Worm (Caenorhabditis elegans) whole organism, L2 larva: ENCODE data around the gene F13H8.1.

Experiments used
- C34F6.9 ChIP-seq: fragments of 150-350 bp; optimal IDR thresholded peaks from 2 replicates; lab custom pipeline; 2014; ENCODE audit warnings: missing biosample characterization, missing genetic modification characterization
- F13H6.1 ChIP-seq: sonication (generic microtip); optimal IDR thresholded peaks from 2 replicates; lab custom pipeline; 2016; ENCODE audit warnings: missing genetic modification characterization, missing compliant biosample characterization
- R02D3.7 ChIP-seq: fragments of 150-350 bp; optimal IDR thresholded peaks from 2 replicates; lab custom pipeline; 2014; ENCODE audit warnings: missing biosample characterization, missing genetic modification characterization
- Y55F3AM.14 ChIP-seq: fragments of 200-800 bp; sonication (Bioruptor generic); optimal IDR thresholded peaks from 2 replicates; lab custom pipeline; 2018; ENCODE audit warnings: mild to moderate bottlenecking, missing genetic modification characterization, missing compliant biosample characterization
- ZK546.5 ChIP-seq: sonication (generic microtip); optimal IDR thresholded peaks from 2 replicates; lab custom pipeline; 2017; ENCODE audit warnings: missing biosample characterization, missing genetic modification characterization
- alr-1 ChIP-seq: fragments of 150-350 bp; optimal IDR thresholded peaks from 2 replicates; lab custom pipeline; 2014; ENCODE audit warnings: missing biosample characterization, missing genetic modification characterization
- aly-2 ChIP-seq: fragments of 150-350 bp; optimal IDR thresholded peaks from 2 replicates; lab custom pipeline; 2014; ENCODE audit warnings: missing biosample characterization, missing genetic modification characterization
- ama-1 ChIP-seq: fragments of 150-350 bp; optimal IDR thresholded peaks from 2 replicates; lab custom pipeline; 2018; ENCODE audit warnings: inconsistent platforms
- blmp-1 ChIP-seq: sonication (generic microtip); optimal IDR thresholded peaks from 2 replicates; lab custom pipeline; 2017; ENCODE audit warnings: missing genetic modification characterization, mild to moderate bottlenecking, missing compliant biosample characterization, antibody characterized with exemption, moderate library complexity; ENCODE audit not compliant: insufficient read depth
- ceh-16 ChIP-seq: fragments of 150-350 bp; optimal IDR thresholded peaks from 2 replicates; lab custom pipeline; 2014; ENCODE audit warnings: missing biosample characterization, missing genetic modification characterization
- ceh-82 ChIP-seq: fragments of 150-350 bp; optimal IDR thresholded peaks from 2 replicates; lab custom pipeline; 2014; ENCODE audit warnings: missing biosample characterization, missing genetic modification characterization
- crh-2 ChIP-seq: sonication (generic microtip); optimal IDR thresholded peaks from 2 replicates; lab custom pipeline; 2017; ENCODE audit warnings: missing biosample characterization, missing genetic modification characterization
- dmd-4 ChIP-seq: sonication (generic microtip); optimal IDR thresholded peaks from 2 replicates; lab custom pipeline; 2017; ENCODE audit warnings: missing biosample characterization, missing genetic modification characterization
- egl-27 ChIP-seq: sonication (generic microtip); optimal IDR thresholded peaks from 3 replicates; lab custom pipeline; 2017; ENCODE audit warnings: missing biosample characterization, missing genetic modification reagents, missing genetic modification characterization
- elt-1 ChIP-seq: fragments of 150-350 bp; optimal IDR thresholded peaks from 2 replicates; lab custom pipeline; 2014; ENCODE audit warnings: missing biosample characterization, missing genetic modification characterization
- elt-3 ChIP-seq: sonication (generic microtip); optimal IDR thresholded peaks from 2 replicates; lab custom pipeline; 2017; ENCODE audit warnings: missing biosample characterization, missing genetic modification characterization
- fos-1 ChIP-seq: fragments of 150-350 bp; optimal IDR thresholded peaks from 2 replicates; lab custom pipeline; 2014; ENCODE audit warnings: missing biosample characterization, missing genetic modification characterization
- gmeb-1 ChIP-seq: fragments of 150-350 bp; optimal IDR thresholded peaks from 2 replicates; lab custom pipeline; 2014; ENCODE audit warnings: missing biosample characterization, missing genetic modification characterization
- lin-11 ChIP-seq: fragments of 150-350 bp; sonication (generic microtip); optimal IDR thresholded peaks from 2 replicates; lab custom pipeline; 2014; ENCODE audit warnings: missing biosample characterization, missing genetic modification characterization, inconsistent platforms, mixed read lengths
- lin-13 ChIP-seq: fragments of 150-350 bp; optimal IDR thresholded peaks from 2 replicates; lab custom pipeline; 2014; ENCODE audit warnings: missing biosample characterization, missing genetic modification reagents, missing genetic modification characterization
- lin-39 ChIP-seq: fragments of 150-350 bp; optimal IDR thresholded peaks from 2 replicates; lab custom pipeline; 2014; ENCODE audit warnings: missing biosample characterization, missing genetic modification reagents, missing genetic modification characterization
- lsy-2 ChIP-seq, 2 experiments: fragments of 150-350 bp in 1 of 2; sonication (generic microtip) in 1 of 2; optimal IDR thresholded peaks; 2 replicates each; lab custom pipeline; 2014 to 2017; ENCODE audit warnings: missing biosample characterization in 2 of 2, missing genetic modification characterization in 2 of 2
- mab-5 ChIP-seq: fragments of 150-350 bp; optimal IDR thresholded peaks from 2 replicates; lab custom pipeline; 2014; ENCODE audit warnings: missing biosample characterization, missing genetic modification characterization
- mbf-1 ChIP-seq: sonication (generic microtip); optimal IDR thresholded peaks from 2 replicates; lab custom pipeline; 2017; ENCODE audit warnings: missing biosample characterization, missing genetic modification characterization
- mdl-1 ChIP-seq, 2 experiments: fragments of 150-350 bp in 1 of 2; sonication (generic microtip) in 1 of 2; optimal IDR thresholded peaks; 2 replicates each; lab custom pipeline; 2017; ENCODE audit warnings: missing biosample characterization in 2 of 2, missing genetic modification characterization in 2 of 2
- nhr-10 ChIP-seq: sonication (generic microtip); optimal IDR thresholded peaks from 2 replicates; lab custom pipeline; 2017; ENCODE audit warnings: missing biosample characterization, missing genetic modification characterization
- nhr-11 ChIP-seq: fragments of 150-350 bp; optimal IDR thresholded peaks from 2 replicates; lab custom pipeline; 2014; ENCODE audit warnings: missing biosample characterization, missing genetic modification characterization
- nhr-12 ChIP-seq: fragments of 150-350 bp; optimal IDR thresholded peaks from 2 replicates; lab custom pipeline; 2014; ENCODE audit warnings: missing biosample characterization, missing genetic modification characterization
- nhr-129 ChIP-seq: fragments of 150-350 bp; optimal IDR thresholded peaks from 2 replicates; lab custom pipeline; 2014; ENCODE audit warnings: missing biosample characterization, missing genetic modification characterization
- nhr-21 ChIP-seq: fragments of 150-350 bp; optimal IDR thresholded peaks from 2 replicates; lab custom pipeline; 2014; ENCODE audit warnings: missing biosample characterization, missing genetic modification characterization
- nhr-23 ChIP-seq: fragments of 150-350 bp; optimal IDR thresholded peaks from 2 replicates; lab custom pipeline; 2014; ENCODE audit warnings: missing biosample characterization, missing genetic modification reagents, missing genetic modification characterization
- nhr-237 ChIP-seq: fragments of 150-350 bp; optimal IDR thresholded peaks from 2 replicates; lab custom pipeline; 2014; ENCODE audit warnings: missing biosample characterization, missing genetic modification characterization
- nhr-25 ChIP-seq: fragments of 150-350 bp; sonication (generic microtip); optimal IDR thresholded peaks from 3 replicates; lab custom pipeline; 2014; ENCODE audit warnings: missing biosample characterization, missing genetic modification characterization
- nhr-6 ChIP-seq: fragments of 150-350 bp; optimal IDR thresholded peaks from 2 replicates; lab custom pipeline; 2014; ENCODE audit warnings: missing biosample characterization, missing genetic modification characterization
- nhr-77 ChIP-seq: fragments of 150-350 bp; optimal IDR thresholded peaks from 2 replicates; lab custom pipeline; 2014; ENCODE audit warnings: missing biosample characterization, missing genetic modification characterization
- peb-1 ChIP-seq: fragments of 150-350 bp; optimal IDR thresholded peaks from 2 replicates; lab custom pipeline; 2014; ENCODE audit warnings: missing biosample characterization, missing genetic modification characterization
- sem-4 ChIP-seq: fragments of 150-350 bp; optimal IDR thresholded peaks from 2 replicates; lab custom pipeline; 2014; ENCODE audit warnings: missing biosample characterization, missing genetic modification reagents, missing genetic modification characterization
- skn-1 ChIP-seq: sonication (generic microtip); optimal IDR thresholded peaks from 2 replicates; lab custom pipeline; 2017; ENCODE audit warnings: missing biosample characterization, missing genetic modification characterization
- sma-3 ChIP-seq: sonication (generic microtip); optimal IDR thresholded peaks from 2 replicates; lab custom pipeline; 2016; ENCODE audit warnings: missing genetic modification reagents, missing genetic modification characterization, missing compliant biosample characterization
- sma-9 ChIP-seq, 2 experiments: fragments of 150-350 bp in 1 of 2; sonication (generic microtip) in 1 of 2; optimal IDR thresholded peaks; 2 replicates each; lab custom pipeline; 2014 to 2016; ENCODE audit warnings: missing genetic modification characterization in 2 of 2, mild to moderate bottlenecking in 1 of 2, missing biosample characterization in 1 of 2, missing compliant biosample characterization in 1 of 2, missing genetic modification reagents in 1 of 2, moderate library complexity in 1 of 2
- snpc-4 ChIP-seq: fragments of 150-350 bp; optimal IDR thresholded peaks from 2 replicates; lab custom pipeline; 2014; ENCODE audit warnings: missing biosample characterization, missing genetic modification characterization
- unc-39 ChIP-seq: fragments of 150-350 bp; optimal IDR thresholded peaks from 2 replicates; lab custom pipeline; 2014; ENCODE audit warnings: missing biosample characterization, missing genetic modification characterization
- unc-55 ChIP-seq: fragments of 150-350 bp; sonication (generic microtip); optimal IDR thresholded peaks from 3 replicates; lab custom pipeline; 2014; ENCODE audit warnings: missing biosample characterization, missing genetic modification reagents, missing genetic modification characterization
- unc-62 ChIP-seq: fragments of 150-350 bp; optimal IDR thresholded peaks from 2 replicates; lab custom pipeline; 2014; ENCODE audit warnings: missing biosample characterization, missing genetic modification reagents, missing genetic modification characterization
- zag-1 ChIP-seq: fragments of 150-350 bp; optimal IDR thresholded peaks from 2 replicates; lab custom pipeline; 2014; ENCODE audit warnings: missing biosample characterization, missing genetic modification characterization
- ztf-1 ChIP-seq: fragments of 200-800 bp; sonication (Bioruptor generic); conservative IDR thresholded peaks from 2 replicates; pipeline ENCODE4 v1.3.6; 2022; ENCODE audit warnings: missing genetic modification characterization, missing compliant biosample characterization
- ztf-11 ChIP-seq: sonication (generic microtip); optimal IDR thresholded peaks from 2 replicates; lab custom pipeline; 2017; ENCODE audit warnings: missing biosample characterization, missing genetic modification characterization
- ztf-4 ChIP-seq: fragments of 150-350 bp; optimal IDR thresholded peaks from 2 replicates; lab custom pipeline; 2014; ENCODE audit warnings: missing biosample characterization, missing genetic modification characterization

Gene F13H8.1

ce11 chrII:6269805-6270414, 13.3 kb upstream of the F13H8.1 start, which contains the start of gene F13H8.2:
TSS of gene F13H8.2 (plus strand) at chrII:6270364.
- TF ChIP-seq nhr-21 (tag; lab: Kevin White, UChicago), result peak; percentile 47
- no peak for TF ChIP-seq nhr-12 (tag; lab: Kevin White, UChicago)
- TF ChIP-seq zag-1 (tag; lab: Kevin White, UChicago), result peak; percentile 12
- no peak for TF ChIP-seq peb-1 (tag; lab: Kevin White, UChicago)
- TF ChIP-seq ztf-1, result no peak
- TF ChIP-seq Y55F3AM.14, result no peak
- no peak for TF ChIP-seq nhr-237 (tag; lab: Kevin White, UChicago)
- peak; percentile 66 to 90 for TF ChIP-seq lsy-2 (tag; optimal IDR thresholded peaks at IDR 0.05; lab: Kevin White, UChicago)
- no peak for TF ChIP-seq elt-3 (tag; lab: Kevin White, UChicago)
- peak; percentile 79 for TF ChIP-seq C34F6.9 (tag; lab: Kevin White, UChicago)
- TF ChIP-seq nhr-129, result peak; percentile 70
- TF ChIP-seq fos-1, result peak; percentile 42
- TF ChIP-seq sma-9 (GFP tag; optimal IDR thresholded peaks at IDR 0.05; lab: Kevin White, UChicago), result peak; percentile 87
- TF ChIP-seq sma-9 (tag; optimal IDR thresholded peaks at IDR 0.05; lab: Kevin White, UChicago), result no peak
- TF ChIP-seq gmeb-1 (tag; lab: Kevin White, UChicago), result peak; percentile 96
- no peak for TF ChIP-seq elt-1 (tag; lab: Kevin White, UChicago)
- no peak for TF ChIP-seq mbf-1
- TF ChIP-seq mdl-1 (tag; optimal IDR thresholded peaks at IDR 0.05; lab: Kevin White, UChicago), result no peak
- no peak for TF ChIP-seq unc-39
- no peak for TF ChIP-seq aly-2
- no peak for TF ChIP-seq nhr-6 (tag; lab: Kevin White, UChicago)
- TF ChIP-seq lin-39 (tag; lab: Kevin White, UChicago), result no peak
- TF ChIP-seq snpc-4 (tag; lab: Kevin White, UChicago), result peak; percentile 36
- peak; percentile 2 for TF ChIP-seq egl-27
- TF ChIP-seq crh-2, result peak; percentile 77
- TF ChIP-seq F13H6.1 (tag; lab: Kevin White, UChicago), result peak; percentile 82
- no peak for TF ChIP-seq nhr-11 (tag; lab: Kevin White, UChicago)
- TF ChIP-seq nhr-10 (tag; lab: Kevin White, UChicago), result no peak
- no peak for TF ChIP-seq ztf-4
- TF ChIP-seq mab-5 (tag; lab: Kevin White, UChicago), result peak; percentile 71
- TF ChIP-seq nhr-25 (tag; lab: Kevin White, UChicago), result no peak
- peak; percentile 83 for TF ChIP-seq sma-3 (GFP tag; lab: Kevin White, UChicago)
- TF ChIP-seq ama-1 (lab: Kevin White, UChicago), result no peak
- TF ChIP-seq ztf-11, result no peak
- peak; percentile 20 for TF ChIP-seq lin-11 (tag; lab: Kevin White, UChicago)
- TF ChIP-seq unc-55 (GFP tag; lab: Kevin White, UChicago), result peak; percentile 78
- no peak for TF ChIP-seq alr-1 (tag; lab: Kevin White, UChicago)
- no peak for TF ChIP-seq dmd-4 (tag; lab: Kevin White, UChicago)
- no peak for TF ChIP-seq ZK546.5 (tag; lab: Kevin White, UChicago)
- peak; percentile 5 for TF ChIP-seq blmp-1
- TF ChIP-seq unc-62 (GFP tag; lab: Kevin White, UChicago), result no peak
- peak; percentile 59 for TF ChIP-seq lin-13
- no peak for TF ChIP-seq R02D3.7 (tag; lab: Kevin White, UChicago)
- no peak for TF ChIP-seq nhr-77 (tag; lab: Kevin White, UChicago)
- TF ChIP-seq nhr-23 (tag; lab: Kevin White, UChicago), result no peak
- TF ChIP-seq ceh-16 (tag; lab: Kevin White, UChicago), result no peak
- no peak for TF ChIP-seq ceh-82
- TF ChIP-seq skn-1 (tag; lab: Kevin White, UChicago), result peak; percentile 33
- peak; percentile 52 for TF ChIP-seq sem-4 (tag; lab: Kevin White, UChicago)
